Fruit fly (Drosophila melanogaster) whole organism, pupa: Measurements from ENCODE around the gene Mettl14.

Experiments used
- CG12605 ChIP-seq: fragments of 200-800 bp; sonication (Bioruptor generic); IDR thresholded peaks from 2 replicates; pipeline ENCODE4 v1.3.6; 2022; ENCODE audit warnings: missing biosample characterization, missing genetic modification characterization
- CG13204 ChIP-seq: fragments of 200-800 bp; sonication (Bioruptor generic); optimal IDR thresholded peaks from 2 replicates; lab custom pipeline; 2018; ENCODE audit warnings: missing biosample characterization, mild to moderate bottlenecking, missing genetic modification characterization, moderate library complexity
- CG8301 ChIP-seq: fragments of 200-800 bp; sonication (Bioruptor generic); optimal IDR thresholded peaks from 2 replicates; lab custom pipeline; 2018; ENCODE audit warnings: missing biosample characterization, mild to moderate bottlenecking, missing genetic modification characterization
- CG9948 ChIP-seq: fragments of 200-800 bp; sonication (Bioruptor generic); optimal IDR thresholded peaks from 2 replicates; lab custom pipeline; 2018; ENCODE audit warnings: missing biosample characterization, mild to moderate bottlenecking, missing genetic modification characterization, moderate library complexity
- D1 ChIP-seq: fragments of 200-800 bp; sonication (Bioruptor generic); optimal IDR thresholded peaks from 2 replicates; lab custom pipeline; 2018; ENCODE audit warnings: missing biosample characterization, mild to moderate bottlenecking, missing genetic modification characterization, moderate library complexity
- EcR ChIP-seq: fragments of 200-800 bp; sonication (Bioruptor generic); optimal IDR thresholded peaks from 3 replicates; lab custom pipeline; 2019; ENCODE audit warnings: missing biosample characterization, missing genetic modification characterization, mild to moderate bottlenecking, moderate library complexity, missing genetic modification reagents
- Ets98B ChIP-seq: fragments of 200-800 bp; sonication (Bioruptor generic); IDR thresholded peaks from 2 replicates; pipeline ENCODE4 v1.3.6; 2022; ENCODE audit warnings: missing biosample characterization, missing genetic modification characterization
- Pif1A ChIP-seq: fragments of 200-800 bp; sonication (Bioruptor generic); optimal IDR thresholded peaks from 3 replicates; lab custom pipeline; 2016; ENCODE audit warnings: missing biosample characterization, missing genetic modification characterization

- TF ChIP-seq CG12605 (GFP tag; lab: Robert Waterston, UW) (no peak), EcR (no peak), D1 (no peak), CG13204 (GFP tag; lab: Kevin White, UChicago) (no peak), Ets98B (GFP tag; lab: Robert Waterston, UW) (no peak), Pif1A (GFP tag; lab: Kevin White, UChicago) (no peak), CG8301 (tag; lab: Kevin White, UChicago) (no peak), CG9948 (tag; lab: Kevin White, UChicago) (no peak)
Measured at dm6 chr2L:8290092-8290424, 18.2 kb upstream of the Mettl14 start.
